Fruit fly (Drosophila melanogaster) whole organism, embryonic: ENCODE data around the gene CG4009.

Experiments used
- Antp ChIP-seq: fragments of 200-800 bp; sonication (Bioruptor generic); optimal IDR thresholded peaks from 3 replicates; lab custom pipeline; 2016; ENCODE audit warnings: missing biosample characterization, missing genetic modification characterization
- Asciz ChIP-seq: fragments of 200-800 bp; sonication (Bioruptor generic); optimal IDR thresholded peaks from 2 replicates; lab custom pipeline; 2017; ENCODE audit warnings: missing biosample characterization, mild to moderate bottlenecking, missing genetic modification characterization, missing genetic modification reagents
- Bgb ChIP-seq: fragments of 200-800 bp; sonication (Bioruptor generic); IDR thresholded peaks from 2 replicates; pipeline ENCODE4 v1.3.6; 2022; ENCODE audit warnings: missing biosample characterization, missing genetic modification characterization; ENCODE audit not compliant: partially characterized antibody
- Blimp-1 ChIP-seq: fragments of 200-800 bp; sonication (Bioruptor generic); optimal IDR thresholded peaks from 3 replicates; lab custom pipeline; 2018; ENCODE audit warnings: missing biosample characterization, missing genetic modification characterization, mild to moderate bottlenecking, moderate library complexity, missing genetic modification reagents
- BtbVII ChIP-seq: fragments of 200-800 bp; sonication (Bioruptor generic); optimal IDR thresholded peaks from 3 replicates; lab custom pipeline; 2017; ENCODE audit warnings: missing biosample characterization, mild to moderate bottlenecking, missing genetic modification characterization
- Bteb2 ChIP-seq: fragments of 200-800 bp; sonication (Bioruptor generic); optimal IDR thresholded peaks from 2 replicates; lab custom pipeline; 2016; ENCODE audit warnings: missing biosample characterization, missing genetic modification characterization
- CG10462 ChIP-seq: fragments of 200-800 bp; sonication (Bioruptor generic); optimal IDR thresholded peaks from 2 replicates; lab custom pipeline; 2016; ENCODE audit warnings: missing biosample characterization, missing genetic modification characterization
- CG10565 ChIP-seq: fragments of 200-800 bp; sonication (Bioruptor generic); optimal IDR thresholded peaks from 3 replicates; lab custom pipeline; 2016; ENCODE audit warnings: missing biosample characterization, mild to moderate bottlenecking, missing genetic modification characterization
- CG11247 ChIP-seq: fragments of 200-800 bp; sonication (Bioruptor generic); IDR thresholded peaks from 2 replicates; pipeline ENCODE4 v1.3.6; 2022; ENCODE audit warnings: missing biosample characterization, missing genetic modification characterization
- CG12769 ChIP-seq: fragments of 200-800 bp; sonication (Bioruptor generic); optimal IDR thresholded peaks from 2 replicates; lab custom pipeline; 2019; ENCODE audit warnings: missing biosample characterization, mild to moderate bottlenecking, missing genetic modification characterization, moderate library complexity
- CG15514 ChIP-seq: fragments of 200-800 bp; sonication (Bioruptor generic); optimal IDR thresholded peaks from 3 replicates; lab custom pipeline; 2017; ENCODE audit warnings: missing biosample characterization, missing genetic modification characterization, mild to moderate bottlenecking, moderate library complexity, missing genetic modification reagents
- CG18011 ChIP-seq: fragments of 200-800 bp; sonication (Bioruptor generic); optimal IDR thresholded peaks from 2 replicates; lab custom pipeline; 2017; ENCODE audit warnings: missing biosample characterization, missing genetic modification characterization, mild to moderate bottlenecking, moderate library complexity, missing genotype
- CG33557 ChIP-seq: fragments of 200-800 bp; sonication (Bioruptor generic); optimal IDR thresholded peaks from 2 replicates; lab custom pipeline; 2019; ENCODE audit warnings: missing biosample characterization, mild to moderate bottlenecking, missing genetic modification characterization, moderate library complexity
- CG3726 ChIP-seq: fragments of 200-800 bp; sonication (Bioruptor generic); IDR thresholded peaks from 3 replicates; pipeline ENCODE4, ENCODE4 v1.3.6; 2022; ENCODE audit warnings: missing biosample characterization, missing genetic modification characterization
- CG42726 ChIP-seq: fragments of 200-800 bp; sonication (Bioruptor generic); IDR thresholded peaks from 2 replicates; pipeline ENCODE4 v1.3.6; 2022; ENCODE audit warnings: missing biosample characterization, missing genetic modification characterization; ENCODE audit not compliant: partially characterized antibody
- CG4360 ChIP-seq: fragments of 200-800 bp; sonication (Bioruptor generic); IDR thresholded peaks from 2 replicates; pipeline ENCODE4 v1.3.6; 2022; ENCODE audit warnings: missing biosample characterization, missing genetic modification characterization
- CG6175 ChIP-seq: fragments of 200-800 bp; sonication (Bioruptor generic); IDR thresholded peaks from 3 replicates; pipeline ENCODE4 v1.3.6; 2022; ENCODE audit warnings: missing biosample characterization, missing genetic modification characterization
- CG6654 ChIP-seq: fragments of 200-800 bp; sonication (Bioruptor generic); optimal IDR thresholded peaks from 2 replicates; lab custom pipeline; 2017; ENCODE audit warnings: missing biosample characterization, mild to moderate bottlenecking, missing genetic modification characterization
- CG7357 ChIP-seq: fragments of 200-800 bp; sonication (Bioruptor generic); IDR thresholded peaks from 3 replicates; pipeline ENCODE4 v1.3.6; 2022; ENCODE audit warnings: missing biosample characterization, missing genetic modification characterization
- CG7839 ChIP-seq: fragments of 200-800 bp; sonication (Bioruptor generic); optimal IDR thresholded peaks from 3 replicates; lab custom pipeline; 2018; ENCODE audit warnings: missing biosample characterization, mild to moderate bottlenecking, missing genetic modification characterization, moderate library complexity
- CG9932 ChIP-seq: fragments of 200-800 bp; sonication (Bioruptor generic); IDR thresholded peaks from 2 replicates; pipeline ENCODE4 v1.3.6; 2022; ENCODE audit warnings: missing biosample characterization, missing genetic modification characterization
- E2f1 ChIP-seq: fragments of 200-800 bp; sonication (Bioruptor generic); IDR thresholded peaks from 2 replicates; pipeline ENCODE4 v1.3.6; 2022; ENCODE audit warnings: missing biosample characterization, missing genetic modification characterization
- E2f2 ChIP-seq: fragments of 200-800 bp; sonication (Bioruptor generic); IDR thresholded peaks from 2 replicates; pipeline ENCODE4 v1.3.6; 2022; ENCODE audit warnings: missing biosample characterization, missing genetic modification characterization
- ERR ChIP-seq: fragments of 200-800 bp; sonication (Bioruptor generic); optimal IDR thresholded peaks from 2 replicates; lab custom pipeline; 2016; ENCODE audit warnings: missing biosample characterization, missing genetic modification characterization
- Ets97D ChIP-seq: fragments of 200-800 bp; sonication (Bioruptor generic); optimal IDR thresholded peaks from 3 replicates; lab custom pipeline; 2016; ENCODE audit warnings: missing biosample characterization, missing genetic modification characterization
- HmgD ChIP-seq: fragments of 200-800 bp; sonication (Bioruptor generic); optimal IDR thresholded peaks from 3 replicates; lab custom pipeline; 2016; ENCODE audit warnings: missing biosample characterization, missing genetic modification characterization
- Lim3 ChIP-seq: fragments of 200-800 bp; sonication (Bioruptor generic); IDR thresholded peaks from 2 replicates; pipeline ENCODE4 v1.3.6; 2022; ENCODE audit warnings: missing biosample characterization, missing genetic modification characterization
- NC2α ChIP-seq: fragments of 200-800 bp; sonication (Bioruptor generic); optimal IDR thresholded peaks from 2 replicates; lab custom pipeline; 2016; ENCODE audit warnings: missing biosample characterization, missing genetic modification characterization
- Nf-YC ChIP-seq: fragments of 200-800 bp; optimal IDR thresholded peaks from 3 replicates; lab custom pipeline; 2019; ENCODE audit warnings: missing biosample characterization, mild to moderate bottlenecking, missing genetic modification characterization, moderate library complexity
- Tbp ChIP-seq: fragments of >200 bp; optimal IDR thresholded peaks from 2 replicates; lab custom pipeline; 2018; ENCODE audit warnings: missing biosample characterization, missing genetic modification characterization
- al ChIP-seq: fragments of 200-800 bp; sonication (Bioruptor generic); IDR thresholded peaks from 2 replicates; pipeline ENCODE4 v1.3.6; 2022; ENCODE audit warnings: missing biosample characterization, missing genetic modification characterization
- ap ChIP-seq: fragments of 200-800 bp; sonication (Bioruptor generic); IDR thresholded peaks from 2 replicates; pipeline ENCODE4 v1.3.6; 2022; ENCODE audit warnings: missing biosample characterization, missing genetic modification characterization
- ara ChIP-seq: fragments of 200-800 bp; sonication (Bioruptor generic); IDR thresholded peaks from 2 replicates; pipeline ENCODE4 v1.3.6; 2022; ENCODE audit warnings: missing biosample characterization, missing genetic modification characterization
- chif ChIP-seq, 2 experiments: fragments of 200-800 bp; sonication (Bioruptor generic); optimal IDR thresholded peaks; 3 replicates each; lab custom pipeline; 2016; ENCODE audit warnings: missing biosample characterization in 2 of 2, missing genetic modification characterization in 2 of 2
- crol ChIP-seq: fragments of 200-800 bp; sonication (Bioruptor generic); IDR thresholded peaks from 2 replicates; pipeline ENCODE4 v1.3.6; 2022; ENCODE audit warnings: missing biosample characterization, missing genetic modification characterization
- dan ChIP-seq: fragments of 200-800 bp; sonication (Bioruptor generic); IDR thresholded peaks from 2 replicates; pipeline ENCODE4 v1.3.6; 2022; ENCODE audit warnings: missing biosample characterization, missing genetic modification characterization
- esg ChIP-seq: fragments of 200-800 bp; sonication (Bioruptor generic); conservative IDR thresholded peaks from 2 replicates; pipeline ENCODE4 v1.3.6; 2022; ENCODE audit warnings: missing biosample characterization, missing genetic modification characterization
- exex ChIP-seq: fragments of 200-800 bp; sonication (Bioruptor generic); optimal IDR thresholded peaks from 4 replicates; lab custom pipeline; 2018; ENCODE audit warnings: missing biosample characterization, mild to moderate bottlenecking, missing genetic modification characterization, moderate library complexity
- gsb ChIP-seq: fragments of 200-800 bp; sonication (Bioruptor generic); IDR thresholded peaks from 2 replicates; pipeline ENCODE4 v1.3.6; 2022; ENCODE audit warnings: missing biosample characterization, missing genetic modification characterization
- hbn ChIP-seq: fragments of 200-800 bp; sonication (Bioruptor generic); IDR thresholded peaks from 2 replicates; pipeline ENCODE4 v1.3.6; 2022; ENCODE audit warnings: missing biosample characterization, missing genetic modification characterization; ENCODE audit not compliant: partially characterized antibody
- inv ChIP-seq: fragments of 200-800 bp; sonication (Bioruptor generic); IDR thresholded peaks from 2 replicates; pipeline ENCODE4 v1.3.6; 2022; ENCODE audit warnings: missing biosample characterization, missing genetic modification characterization; ENCODE audit not compliant: partially characterized antibody
- lmd ChIP-seq: fragments of 200-800 bp; sonication (Bioruptor generic); IDR thresholded peaks from 2 replicates; pipeline ENCODE4 v1.3.6; 2022; ENCODE audit warnings: missing biosample characterization, missing genetic modification characterization
- mirr ChIP-seq: fragments of 200-800 bp; sonication (Bioruptor generic); optimal IDR thresholded peaks from 3 replicates; lab custom pipeline; 2018; ENCODE audit warnings: missing biosample characterization, mild to moderate bottlenecking, missing genetic modification characterization
- nom ChIP-seq: fragments of 200-800 bp; sonication (Bioruptor generic); optimal IDR thresholded peaks from 2 replicates; lab custom pipeline; 2017; ENCODE audit warnings: missing biosample characterization, missing genetic modification characterization, mild to moderate bottlenecking, moderate library complexity, missing genetic modification reagents
- sc ChIP-seq, 3 experiments: fragments of >200 bp in 2 of 3; fragments of 200-800 bp in 1 of 3; sonication (Bioruptor generic) in 1 of 3; optimal IDR thresholded peaks; 2 replicates in 2 of 3; 3 replicates in 1 of 3; lab custom pipeline; 2017; ENCODE audit warnings: mild to moderate bottlenecking in 1 of 3, missing biosample characterization in 1 of 3, missing genetic modification characterization in 1 of 3, missing genetic modification reagents in 1 of 3
- sim ChIP-seq: fragments of 200-800 bp; sonication (Bioruptor generic); IDR thresholded peaks from 2 replicates; pipeline ENCODE4 v1.3.6; 2022; ENCODE audit warnings: missing biosample characterization, missing genetic modification characterization
- so ChIP-seq: fragments of 200-800 bp; sonication (Bioruptor generic); IDR thresholded peaks from 3 replicates; pipeline ENCODE4 v1.3.6; 2022; ENCODE audit warnings: missing biosample characterization, missing genetic modification characterization
- stc ChIP-seq: fragments of 200-800 bp; sonication (Bioruptor generic); IDR thresholded peaks from 2 replicates; pipeline ENCODE4 v1.3.6; 2022; ENCODE audit warnings: missing biosample characterization, missing genetic modification characterization
- usp ChIP-seq: fragments of >200 bp; optimal IDR thresholded peaks from 2 replicates; lab custom pipeline; 2017; ENCODE audit warnings: missing biosample characterization, missing genetic modification characterization
- wdn ChIP-seq: fragments of 200-800 bp; sonication (Bioruptor generic); IDR thresholded peaks from 2 replicates; pipeline ENCODE4 v1.3.6; 2022; ENCODE audit warnings: missing biosample characterization, missing genetic modification characterization
- z ChIP-seq: fragments of 200-800 bp; sonication (Bioruptor generic); IDR thresholded peaks from 3 replicates; pipeline ENCODE4 v1.3.6; 2022; ENCODE audit warnings: missing biosample characterization, missing genetic modification characterization

The CG4009 gene

DNA sequence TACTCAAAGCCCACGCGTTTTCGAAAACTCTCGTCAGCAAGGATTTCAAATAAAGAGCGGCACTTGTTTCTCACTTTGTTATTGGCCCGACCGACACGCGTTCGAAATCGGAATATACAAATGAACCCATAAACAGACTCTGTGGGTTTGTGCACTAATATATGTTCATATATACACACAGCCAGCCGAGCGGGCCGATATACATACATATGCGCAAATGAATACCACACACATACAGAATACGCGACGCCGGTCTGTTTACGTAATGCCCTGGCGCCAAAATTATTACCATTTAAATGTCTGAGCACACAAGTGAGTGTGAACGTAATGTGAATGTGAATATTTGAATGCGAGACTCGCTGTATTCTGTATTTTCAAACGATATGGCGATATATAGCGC lies 31.9 kb upstream of the CG4009 start (continued):
- TF ChIP-seq CG15514 (GFP tag; lab: Kevin White, UChicago) (no peak), chif (GFP tag; optimal IDR thresholded peaks at IDR 0.05; lab: Kevin White, UChicago) (no peak), CG6175 (GFP tag; lab: Robert Waterston, UW) (no peak), Blimp-1 (GFP tag; lab: Kevin White, UChicago) (no peak), NC2α (GFP tag; lab: Kevin White, UChicago) (no peak), usp (GFP tag; lab: Kevin White, UChicago) (no peak), ERR (GFP tag; lab: Kevin White, UChicago) (no peak), sc (optimal IDR thresholded peaks at IDR 0.05; lab: Kevin White, UChicago) (no peak), sc (GFP tag; optimal IDR thresholded peaks at IDR 0.05; lab: Kevin White, UChicago) (no peak), BtbVII (GFP tag; lab: Kevin White, UChicago) (no peak), E2f1 (GFP tag; lab: Robert Waterston, UW) (no peak), E2f2 (GFP tag; lab: Robert Waterston, UW) (peak; percentile 69), al (no peak), Antp (GFP tag; lab: Kevin White, UChicago) (no peak), nom (GFP tag; lab: Kevin White, UChicago) (no peak), wdn (GFP tag; lab: Robert Waterston, UW) (no peak), exex (tag; lab: Kevin White, UChicago) (no peak), HmgD (GFP tag; lab: Kevin White, UChicago) (no peak), hbn (GFP tag; lab: Robert Waterston, UW) (no peak), dan (GFP tag; lab: Robert Waterston, UW) (no peak), Asciz (no peak), Nf-YC (tag; lab: Kevin White, UChicago) (peak; percentile 40), Bteb2 (no peak), ap (GFP tag; lab: Robert Waterston, UW) (no peak), CG4360 (no peak), lmd (GFP tag; lab: Robert Waterston, UW) (no peak), CG7839 (no peak), CG3726 (GFP tag; lab: Robert Waterston, UW) (no peak), CG42726 (GFP tag; lab: Robert Waterston, UW) (no peak), Bgb (GFP tag; lab: Robert Waterston, UW) (0 out of 2 replicates have a peak, but pooled peaks have one; percentile 20), esg (GFP tag; lab: Robert Waterston, UW) (no peak), gsb (GFP tag; lab: Robert Waterston, UW) (no peak), ara (GFP tag; lab: Robert Waterston, UW) (no peak), inv (GFP tag; lab: Robert Waterston, UW) (no peak), mirr (GFP tag; lab: Kevin White, UChicago) (peak; percentile 44), CG10565 (GFP tag; lab: Kevin White, UChicago) (no peak), CG11247 (GFP tag; lab: Robert Waterston, UW) (no peak), CG6654 (GFP tag; lab: Kevin White, UChicago) (no peak), CG10462 (GFP tag; lab: Kevin White, UChicago) (no peak)

DNA sequence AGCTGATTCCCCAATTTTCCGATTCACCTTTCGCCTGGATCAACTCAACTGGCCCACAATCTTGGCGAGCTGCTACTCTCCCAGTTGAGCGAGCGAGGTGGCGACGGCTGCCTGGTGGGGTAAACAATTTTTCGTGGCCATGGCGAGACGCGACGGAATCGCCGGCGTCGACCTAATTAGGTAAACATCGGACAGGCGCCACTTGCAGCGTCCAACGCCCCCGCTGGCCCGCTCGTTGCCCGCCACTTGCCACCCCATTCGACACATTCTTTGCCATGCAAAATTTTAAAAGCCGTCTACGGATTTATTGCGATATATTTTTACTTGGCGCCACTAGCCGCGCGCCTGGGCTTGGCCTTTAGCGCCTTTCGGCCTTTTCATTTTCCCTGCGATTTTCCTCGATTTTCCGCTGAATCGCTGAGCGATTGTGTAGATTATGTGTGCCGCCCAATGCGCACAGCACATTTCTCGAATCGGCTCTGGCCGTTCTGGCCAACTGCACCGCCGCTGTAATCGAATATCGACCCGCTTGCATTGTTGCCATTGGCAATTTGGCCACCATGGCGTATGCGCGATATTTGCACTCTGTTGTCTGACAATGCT lies 31.1 kb upstream of the CG4009 start:
- peak; percentile 53 for TF ChIP-seq crol (GFP tag; lab: Robert Waterston, UW)
- peak; percentile 26; the same call in 1 of the 2 replicates for TF ChIP-seq CG9932 (GFP tag; lab: Robert Waterston, UW)
- no peak for TF ChIP-seq CG33557 (GFP tag; lab: Kevin White, UChicago)
- no peak for TF ChIP-seq CG7357
- 0 out of 2 replicates have a peak, but pooled peaks have one; percentile 14 for TF ChIP-seq stc
- no peak for TF ChIP-seq CG18011
- no peak for TF ChIP-seq Lim3 (GFP tag; lab: Robert Waterston, UW)
- peak; percentile 37; the same call in 1 of the 3 replicates for TF ChIP-seq z (GFP tag; lab: Robert Waterston, UW)
- 0 out of 3 replicates have a peak, but pooled peaks have one; percentile 44 for TF ChIP-seq CG6175 (GFP tag; lab: Robert Waterston, UW)
- TF ChIP-seq Tbp (GFP tag; lab: Kevin White, UChicago) = no peak
- TF ChIP-seq sim (GFP tag; lab: Robert Waterston, UW) = 0 out of 2 replicates have a peak, but pooled peaks have one; percentile 5
- peak; percentile 89 for TF ChIP-seq CG12769
- 0 out of 3 replicates have a peak, but pooled peaks have one; percentile 23 for TF ChIP-seq so
- TF ChIP-seq Ets97D = no peak
